Worm (Caenorhabditis elegans) whole organism, L4/young adult: Measurements from ENCODE around the gene arl-1.

ENCODE experiments used
- dao-5 ChIP-seq: sonication (generic microtip); optimal IDR thresholded peaks from 2 replicates; lab custom pipeline; 2016; ENCODE audit warnings: missing genotype, missing genetic modification characterization, moderate library complexity, missing compliant biosample characterization
- him-1 ChIP-seq: sonication (generic microtip); optimal IDR thresholded peaks from 2 replicates; lab custom pipeline; 2016; ENCODE audit warnings: missing genotype, missing genetic modification reagents, missing genetic modification characterization, missing compliant biosample characterization

DNA sequence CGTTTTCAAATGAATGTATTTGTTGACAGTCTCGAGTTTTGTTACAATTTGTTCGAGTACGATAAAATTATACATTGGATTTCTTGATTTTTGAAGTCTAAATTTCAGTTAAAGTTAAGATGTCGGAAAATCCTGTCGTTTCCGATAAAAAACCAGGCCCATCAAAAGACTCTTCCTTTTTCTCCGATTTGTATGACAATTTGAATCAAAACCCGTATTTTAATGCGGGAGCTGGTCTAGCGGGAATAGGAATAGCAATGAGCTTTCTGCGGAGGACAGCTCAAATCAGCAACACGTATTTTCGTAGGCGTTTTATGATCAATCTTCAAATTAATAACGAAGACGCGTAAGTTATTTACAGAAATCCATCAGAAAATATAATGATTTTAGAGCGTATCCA, 10.8 kb upstream of the arl-1 start, which contains the start of gene bcs-1:
- TF ChIP-seq him-1: no peak
- no peak for TF ChIP-seq dao-5 (tag; lab: Kevin White, UChicago)
